Fruit fly (Drosophila melanogaster) whole organism, embryonic: ENCODE results near the gene Seipin.

Experiments used
- CG1024 ChIP-seq: fragments of 200-800 bp; sonication (Bioruptor generic); IDR thresholded peaks from 2 replicates; pipeline ENCODE4 v1.3.6; 2022; ENCODE audit warnings: missing biosample characterization, missing genetic modification characterization
- CG11723 ChIP-seq: fragments of 200-800 bp; sonication (Bioruptor generic); optimal IDR thresholded peaks from 2 replicates; lab custom pipeline; 2017; ENCODE audit warnings: missing biosample characterization, mild to moderate bottlenecking, missing genetic modification characterization
- CG12071 ChIP-seq: fragments of 200-800 bp; sonication (Bioruptor generic); optimal IDR thresholded peaks from 3 replicates; lab custom pipeline; 2018; ENCODE audit warnings: missing biosample characterization, mild to moderate bottlenecking, missing genetic modification characterization
- CG12769 ChIP-seq: fragments of 200-800 bp; sonication (Bioruptor generic); optimal IDR thresholded peaks from 2 replicates; lab custom pipeline; 2019; ENCODE audit warnings: missing biosample characterization, mild to moderate bottlenecking, missing genetic modification characterization, moderate library complexity
- CG13424 ChIP-seq: fragments of 200-800 bp; sonication (Bioruptor generic); optimal IDR thresholded peaks from 2 replicates; lab custom pipeline; 2019; ENCODE audit warnings: missing biosample characterization, mild to moderate bottlenecking, missing genetic modification characterization, moderate library complexity
- CG15696 ChIP-seq: fragments of 200-800 bp; sonication (Bioruptor generic); optimal IDR thresholded peaks from 2 replicates; lab custom pipeline; 2019; ENCODE audit warnings: missing biosample characterization, mild to moderate bottlenecking, missing genetic modification characterization, moderate library complexity
- CG16813 ChIP-seq: fragments of 200-800 bp; sonication (Bioruptor generic); IDR thresholded peaks from 3 replicates; pipeline ENCODE4 v1.3.6; 2022; ENCODE audit warnings: missing biosample characterization, missing genetic modification characterization; ENCODE audit not compliant: partially characterized antibody
- CG16863 ChIP-seq: fragments of 200-800 bp; sonication (Bioruptor generic); optimal IDR thresholded peaks from 3 replicates; lab custom pipeline; 2016; ENCODE audit warnings: missing biosample characterization, missing genetic modification characterization
- CG17568 ChIP-seq: fragments of 200-800 bp; sonication (Bioruptor generic); optimal IDR thresholded peaks from 2 replicates; lab custom pipeline; 2018; ENCODE audit warnings: missing biosample characterization, mild to moderate bottlenecking, missing genetic modification characterization, moderate library complexity
- CG2116 ChIP-seq: fragments of 200-800 bp; sonication (Bioruptor generic); optimal IDR thresholded peaks from 3 replicates; lab custom pipeline; 2018; ENCODE audit warnings: missing biosample characterization, mild to moderate bottlenecking, missing genetic modification characterization
- CG2199 ChIP-seq: fragments of 200-800 bp; sonication (Bioruptor generic); IDR thresholded peaks from 3 replicates; pipeline ENCODE4 v1.3.6; 2022; ENCODE audit warnings: missing biosample characterization, missing genetic modification characterization
- CG2678 ChIP-seq: fragments of 200-800 bp; sonication (Bioruptor generic); optimal IDR thresholded peaks from 3 replicates; lab custom pipeline; 2019; ENCODE audit warnings: missing biosample characterization, mild to moderate bottlenecking, missing genetic modification characterization, moderate library complexity
- CG4282 ChIP-seq: fragments of 200-800 bp; sonication (Bioruptor generic); optimal IDR thresholded peaks from 2 replicates; lab custom pipeline; 2016; ENCODE audit warnings: missing biosample characterization, missing genetic modification characterization
- CG4404 ChIP-seq: fragments of 200-800 bp; sonication (Bioruptor generic); IDR thresholded peaks from 2 replicates; pipeline ENCODE4 v1.3.6; 2022; ENCODE audit warnings: missing biosample characterization, missing genetic modification characterization
- CG6272 ChIP-seq: fragments of 200-800 bp; sonication (Bioruptor generic); IDR thresholded peaks from 2 replicates; pipeline ENCODE4 v1.3.6; 2022; ENCODE audit warnings: missing biosample characterization, missing genetic modification characterization
- CG6765 ChIP-seq: fragments of 200-800 bp; sonication (Bioruptor generic); optimal IDR thresholded peaks from 3 replicates; lab custom pipeline; 2017; ENCODE audit warnings: missing biosample characterization, mild to moderate bottlenecking, missing genetic modification characterization
- CG9727 ChIP-seq: fragments of 200-800 bp; sonication (Bioruptor generic); optimal IDR thresholded peaks from 3 replicates; lab custom pipeline; 2017; ENCODE audit warnings: missing biosample characterization, mild to moderate bottlenecking, missing genetic modification characterization
- CkIIα-i1 ChIP-seq: fragments of 200-800 bp; sonication (Bioruptor generic); IDR thresholded peaks from 2 replicates; pipeline ENCODE4 v1.3.6; 2022; ENCODE audit warnings: missing biosample characterization, missing genetic modification characterization
- Dad ChIP-seq: fragments of 200-800 bp; sonication (Bioruptor generic); optimal IDR thresholded peaks from 3 replicates; lab custom pipeline; 2016; ENCODE audit warnings: missing biosample characterization, missing genetic modification characterization
- NFAT ChIP-seq: fragments of 200-800 bp; sonication (Bioruptor generic); IDR thresholded peaks from 2 replicates; pipeline ENCODE4 v1.3.6; 2022; ENCODE audit warnings: missing biosample characterization, missing genetic modification characterization
- Neu2 ChIP-seq: fragments of 200-800 bp; sonication (Bioruptor generic); optimal IDR thresholded peaks from 3 replicates; lab custom pipeline; 2016; ENCODE audit warnings: missing biosample characterization, missing genetic modification characterization, borderline replicate concordance
- NfI ChIP-seq: fragments of 200-800 bp; sonication (Bioruptor generic); optimal IDR thresholded peaks from 3 replicates; lab custom pipeline; 2018; ENCODE audit warnings: missing biosample characterization, mild to moderate bottlenecking, missing genetic modification characterization, moderate library complexity
- Oli ChIP-seq: fragments of 200-800 bp; sonication (Bioruptor generic); optimal IDR thresholded peaks from 2 replicates; lab custom pipeline; 2018; ENCODE audit warnings: missing biosample characterization, mild to moderate bottlenecking, missing genetic modification characterization, moderate library complexity
- Spps ChIP-seq: fragments of 200-800 bp; sonication (Bioruptor generic); optimal IDR thresholded peaks from 2 replicates; lab custom pipeline; 2018; ENCODE audit warnings: missing biosample characterization, mild to moderate bottlenecking, missing genetic modification characterization
- ac ChIP-seq: fragments of 200-800 bp; sonication (Bioruptor generic); optimal IDR thresholded peaks from 3 replicates; lab custom pipeline; 2017; ENCODE audit warnings: missing biosample characterization, mild to moderate bottlenecking, missing genetic modification characterization
- amos ChIP-seq: fragments of 200-800 bp; sonication (Bioruptor generic); IDR thresholded peaks from 2 replicates; pipeline ENCODE4 v1.3.6; 2022; ENCODE audit warnings: missing biosample characterization, missing genetic modification characterization; ENCODE audit not compliant: partially characterized antibody
- ato ChIP-seq: fragments of 200-800 bp; sonication (Bioruptor generic); IDR thresholded peaks from 2 replicates; pipeline ENCODE4 v1.3.6; 2022; ENCODE audit warnings: missing biosample characterization, missing genetic modification characterization; ENCODE audit not compliant: partially characterized antibody
- bcd ChIP-seq: fragments of 200-800 bp; sonication (Bioruptor generic); optimal IDR thresholded peaks from 2 replicates; lab custom pipeline; 2017; ENCODE audit warnings: missing biosample characterization, mild to moderate bottlenecking, missing genetic modification characterization
- chif ChIP-seq, 2 experiments: fragments of 200-800 bp; sonication (Bioruptor generic); optimal IDR thresholded peaks; 3 replicates each; lab custom pipeline; 2016; ENCODE audit warnings: missing biosample characterization in 2 of 2, missing genetic modification characterization in 2 of 2
- cwo ChIP-seq: fragments of 200-800 bp; sonication (Bioruptor generic); optimal IDR thresholded peaks from 3 replicates; lab custom pipeline; 2017; ENCODE audit warnings: missing biosample characterization, missing genetic modification characterization, mild to moderate bottlenecking, moderate library complexity, missing genetic modification reagents
- dimm ChIP-seq: fragments of 200-800 bp; sonication (Bioruptor generic); IDR thresholded peaks from 2 replicates; pipeline ENCODE4 v1.3.6; 2022; ENCODE audit warnings: missing biosample characterization, missing genetic modification characterization
- disco-r ChIP-seq: fragments of 200-800 bp; sonication (Bioruptor generic); optimal IDR thresholded peaks from 2 replicates; lab custom pipeline; 2016; ENCODE audit warnings: missing biosample characterization, missing genetic modification characterization
- fru ChIP-seq: fragments of >200 bp; optimal IDR thresholded peaks from 2 replicates; lab custom pipeline; 2017
- gem ChIP-seq: fragments of 200-800 bp; sonication (Bioruptor generic); optimal IDR thresholded peaks from 2 replicates; lab custom pipeline; 2019; ENCODE audit warnings: missing biosample characterization, mild to moderate bottlenecking, missing genetic modification characterization, moderate library complexity
- gsb ChIP-seq: fragments of 200-800 bp; sonication (Bioruptor generic); IDR thresholded peaks from 2 replicates; pipeline ENCODE4 v1.3.6; 2022; ENCODE audit warnings: missing biosample characterization, missing genetic modification characterization
- hb ChIP-seq: fragments of 200-800 bp; sonication (Bioruptor generic); IDR thresholded peaks from 3 replicates; pipeline ENCODE4 v1.3.6; 2022; ENCODE audit warnings: missing biosample characterization, missing genetic modification characterization; ENCODE audit not compliant: partially characterized antibody
- kni ChIP-seq: fragments of 200-800 bp; sonication (Bioruptor generic); optimal IDR thresholded peaks from 3 replicates; lab custom pipeline; 2017; ENCODE audit warnings: mild to moderate bottlenecking, missing biosample characterization, missing genetic modification reagents, missing genetic modification characterization
- org-1 ChIP-seq: fragments of 200-800 bp; sonication (Bioruptor generic); optimal IDR thresholded peaks from 2 replicates; lab custom pipeline; 2017; ENCODE audit warnings: missing biosample characterization, missing genetic modification characterization
- peb ChIP-seq: fragments of 200-800 bp; sonication (Bioruptor generic); IDR thresholded peaks from 2 replicates; pipeline ENCODE4 v1.3.6; 2022; ENCODE audit warnings: missing biosample characterization, missing genetic modification characterization
- pho ChIP-seq: fragments of 200-800 bp; sonication (Bioruptor generic); optimal IDR thresholded peaks from 2 replicates; lab custom pipeline; 2016; ENCODE audit warnings: missing biosample characterization, missing genetic modification characterization
- pros ChIP-seq: fragments of 200-800 bp; sonication (Bioruptor generic); optimal IDR thresholded peaks from 3 replicates; lab custom pipeline; 2019; ENCODE audit warnings: missing biosample characterization, mild to moderate bottlenecking, missing genetic modification characterization, moderate library complexity
- sens ChIP-seq: fragments of 200-800 bp; sonication (Bioruptor generic); peaks from one replicate; lab custom pipeline; 2016; ENCODE audit warnings: missing biosample characterization, missing genetic modification characterization
- sim ChIP-seq: fragments of 200-800 bp; sonication (Bioruptor generic); IDR thresholded peaks from 2 replicates; pipeline ENCODE4 v1.3.6; 2022; ENCODE audit warnings: missing biosample characterization, missing genetic modification characterization
- slbo ChIP-seq: fragments of 200-800 bp; sonication (Bioruptor generic); IDR thresholded peaks from 2 replicates; pipeline ENCODE4 v1.3.6; 2022; ENCODE audit warnings: missing biosample characterization, missing genetic modification characterization
- sug ChIP-seq: fragments of 200-800 bp; optimal IDR thresholded peaks from 2 replicates; lab custom pipeline; 2019; ENCODE audit warnings: missing biosample characterization, mild to moderate bottlenecking, missing genetic modification characterization, moderate library complexity
- tup ChIP-seq: fragments of 200-800 bp; sonication (Bioruptor generic); optimal IDR thresholded peaks from 2 replicates; lab custom pipeline; 2016; ENCODE audit warnings: missing biosample characterization, mild to moderate bottlenecking, missing genetic modification characterization, moderate library complexity
- usp ChIP-seq: fragments of >200 bp; optimal IDR thresholded peaks from 2 replicates; lab custom pipeline; 2017; ENCODE audit warnings: missing biosample characterization, missing genetic modification characterization
- wdn ChIP-seq: fragments of 200-800 bp; sonication (Bioruptor generic); IDR thresholded peaks from 2 replicates; pipeline ENCODE4 v1.3.6; 2022; ENCODE audit warnings: missing biosample characterization, missing genetic modification characterization
- zfh2 ChIP-seq: fragments of 200-800 bp; sonication (Bioruptor generic); optimal IDR thresholded peaks from 2 replicates; lab custom pipeline; 2016; ENCODE audit warnings: missing biosample characterization, missing genetic modification characterization

The Seipin gene

dm6 chrX:2646022-2646761 is 26.6 kb downstream of the Seipin start (continued):
- peak; percentile 95 for TF ChIP-seq disco-r (GFP tag; lab: Kevin White, UChicago)
- TF ChIP-seq CG17568 (GFP tag; lab: Kevin White, UChicago) = peak; percentile 97
- TF ChIP-seq slbo (GFP tag; lab: Robert Waterston, UW) = peak; percentile 96
- TF ChIP-seq CG6272 = peak; percentile 91
- no peak for TF ChIP-seq usp (GFP tag; lab: Kevin White, UChicago)
- TF ChIP-seq dimm = peak; percentile 93
- TF ChIP-seq tup = peak; percentile 92
- TF ChIP-seq CkIIα-i1 = peak; percentile 69
- peak; percentile 99 for TF ChIP-seq CG12769
- peak; percentile 98 for TF ChIP-seq gem (tag; lab: Kevin White, UChicago)
- peak; percentile 97 for TF ChIP-seq NfI (GFP tag; lab: Kevin White, UChicago)
- TF ChIP-seq pho (GFP tag; lab: Kevin White, UChicago) = peak; percentile 96
- TF ChIP-seq Spps (tag; lab: Kevin White, UChicago) = peak; percentile 86
- TF ChIP-seq CG2199 (GFP tag; lab: Robert Waterston, UW) = peak; percentile 94; the same call in 2 of the 3 replicates
- peak; percentile 97 for TF ChIP-seq cwo (GFP tag; lab: Kevin White, UChicago)
- TF ChIP-seq sim (GFP tag; lab: Robert Waterston, UW) = peak; percentile 70; the same call in 1 of the 2 replicates
- TF ChIP-seq Dad = peak; percentile 96
- TF ChIP-seq Oli (tag; lab: Kevin White, UChicago) = peak; percentile 98
- TF ChIP-seq zfh2 = peak; percentile 96
- peak; percentile 98 for TF ChIP-seq CG2678
- TF ChIP-seq CG12071 (GFP tag; lab: Kevin White, UChicago) = peak; percentile 97
- TF ChIP-seq CG4404 (GFP tag; lab: Robert Waterston, UW) = peak; percentile 92
- peak; percentile 95 for TF ChIP-seq wdn (GFP tag; lab: Robert Waterston, UW)
- peak; percentile 89 for TF ChIP-seq gsb (GFP tag; lab: Robert Waterston, UW)
- TF ChIP-seq amos (GFP tag; lab: Robert Waterston, UW) = peak; percentile 34; the same call in 1 of the 2 replicates
- TF ChIP-seq NFAT = peak; percentile 92
- TF ChIP-seq CG1024 = peak; percentile 84
- TF ChIP-seq CG2116 (GFP tag; lab: Kevin White, UChicago) = peak; percentile 82
- peak; percentile 88 for TF ChIP-seq peb (GFP tag; lab: Robert Waterston, UW)
- TF ChIP-seq CG16813 = peak; percentile 29; the same call in 1 of the 3 replicates
- peak; percentile 94 for TF ChIP-seq sug (tag; lab: Kevin White, UChicago)
- peak; percentile 99 for TF ChIP-seq org-1 (GFP tag; lab: Kevin White, UChicago)
- no peak for TF ChIP-seq fru (lab: Kevin White, UChicago)
- TF ChIP-seq CG9727 = peak; percentile 95
- peak; percentile 82 for TF ChIP-seq Neu2 (GFP tag; lab: Kevin White, UChicago)
- TF ChIP-seq CG6765 (GFP tag; lab: Kevin White, UChicago) = peak; percentile 94
- TF ChIP-seq sens (GFP tag; lab: Kevin White, UChicago) = peak; percentile 99
- TF ChIP-seq chif (GFP tag; optimal IDR thresholded peaks at IDR 0.05; lab: Kevin White, UChicago) = peak; percentile 97 to 98
- TF ChIP-seq ac = peak; percentile 79
- peak; percentile 96 for TF ChIP-seq CG11723 (GFP tag; lab: Kevin White, UChicago)
- peak; percentile 65 for TF ChIP-seq pros (GFP tag; lab: Kevin White, UChicago)
- TF ChIP-seq kni (GFP tag; lab: Kevin White, UChicago) = peak; percentile 97
- peak; percentile 97 for TF ChIP-seq CG16863 (GFP tag; lab: Kevin White, UChicago)
- peak; percentile 60; the same call in 1 of the 3 replicates for TF ChIP-seq hb (GFP tag; lab: Robert Waterston, UW)
- TF ChIP-seq CG15696 (tag; lab: Kevin White, UChicago) = peak; percentile 74
- peak; percentile 98 for TF ChIP-seq bcd (GFP tag; lab: Kevin White, UChicago)
- peak; percentile 96 for TF ChIP-seq CG13424 (tag; lab: Kevin White, UChicago)
- TF ChIP-seq CG4282 (GFP tag; lab: Kevin White, UChicago) = peak; percentile 93
- TF ChIP-seq ato (GFP tag; lab: Robert Waterston, UW) = peak; percentile 67
